Fruit fly (Drosophila melanogaster) whole organism, embryonic: ENCODE measurements around the gene CG11560.

Experiments
- B-H1 ChIP-seq: fragments of 200-800 bp; sonication (Bioruptor generic); IDR thresholded peaks from 3 replicates; pipeline ENCODE4 v1.3.6; 2022; ENCODE audit warnings: missing biosample characterization, missing genetic modification characterization
- C15 ChIP-seq: fragments of 200-800 bp; sonication (Bioruptor generic); IDR thresholded peaks from 3 replicates; pipeline ENCODE4 v1.3.6; 2022; ENCODE audit warnings: missing biosample characterization, missing genetic modification characterization
- CG12104 ChIP-seq: fragments of 200-800 bp; sonication (Bioruptor generic); optimal IDR thresholded peaks from 3 replicates; lab custom pipeline; 2016; ENCODE audit warnings: missing biosample characterization, missing genetic modification characterization
- CG12219 ChIP-seq: fragments of 200-800 bp; sonication (Bioruptor generic); optimal IDR thresholded peaks from 3 replicates; lab custom pipeline; 2018; ENCODE audit warnings: missing biosample characterization, mild to moderate bottlenecking, missing genetic modification characterization
- CG12299 ChIP-seq: fragments of 200-800 bp; sonication (Bioruptor generic); optimal IDR thresholded peaks from 2 replicates; lab custom pipeline; 2018; ENCODE audit warnings: missing biosample characterization, mild to moderate bottlenecking, missing genetic modification characterization
- CG13123 ChIP-seq: fragments of 200-800 bp; sonication (Bioruptor generic); optimal IDR thresholded peaks from 2 replicates; lab custom pipeline; 2016; ENCODE audit warnings: missing biosample characterization, missing genetic modification characterization
- CG14050 ChIP-seq: fragments of 200-800 bp; sonication (Bioruptor generic); IDR thresholded peaks from 3 replicates; pipeline ENCODE4 v1.3.6; 2022; ENCODE audit warnings: missing biosample characterization, missing genetic modification characterization
- CG15011 ChIP-seq: fragments of 200-800 bp; sonication (Bioruptor generic); optimal IDR thresholded peaks from 3 replicates; lab custom pipeline; 2018; ENCODE audit warnings: missing biosample characterization, mild to moderate bottlenecking, missing genetic modification characterization
- CG17829 ChIP-seq: fragments of 200-800 bp; optimal IDR thresholded peaks from 2 replicates; lab custom pipeline; 2019; ENCODE audit warnings: missing biosample characterization, mild to moderate bottlenecking, missing genetic modification characterization, moderate library complexity
- CG31388 ChIP-seq: fragments of 200-800 bp; sonication (Bioruptor generic); optimal IDR thresholded peaks from 2 replicates; lab custom pipeline; 2016; ENCODE audit warnings: missing biosample characterization, missing genetic modification characterization
- CG4707 ChIP-seq: fragments of 200-800 bp; sonication (Bioruptor generic); optimal IDR thresholded peaks from 2 replicates; lab custom pipeline; 2018; ENCODE audit warnings: missing biosample characterization, mild to moderate bottlenecking, missing genetic modification characterization, moderate library complexity
- CG4854 ChIP-seq: fragments of 200-800 bp; sonication (Bioruptor generic); optimal IDR thresholded peaks from 2 replicates; lab custom pipeline; 2016; ENCODE audit warnings: missing biosample characterization, missing genetic modification characterization, inconsistent platforms
- CG6683 ChIP-seq: fragments of 200-800 bp; sonication (Bioruptor generic); optimal IDR thresholded peaks from 2 replicates; lab custom pipeline; 2017; ENCODE audit warnings: missing biosample characterization, mild to moderate bottlenecking, missing genetic modification characterization, missing genetic modification reagents
- CG7556 ChIP-seq: fragments of 200-800 bp; sonication (Bioruptor generic); optimal IDR thresholded peaks from 2 replicates; lab custom pipeline; 2017; ENCODE audit warnings: missing biosample characterization, mild to moderate bottlenecking, missing genetic modification characterization
- CG7839 ChIP-seq: fragments of 200-800 bp; sonication (Bioruptor generic); optimal IDR thresholded peaks from 3 replicates; lab custom pipeline; 2018; ENCODE audit warnings: missing biosample characterization, mild to moderate bottlenecking, missing genetic modification characterization, moderate library complexity
- CG8924 ChIP-seq: fragments of 200-800 bp; optimal IDR thresholded peaks from 3 replicates; lab custom pipeline; 2019; ENCODE audit warnings: missing biosample characterization, mild to moderate bottlenecking, missing genetic modification characterization, moderate library complexity
- CG9727 ChIP-seq: fragments of 200-800 bp; sonication (Bioruptor generic); optimal IDR thresholded peaks from 3 replicates; lab custom pipeline; 2017; ENCODE audit warnings: missing biosample characterization, mild to moderate bottlenecking, missing genetic modification characterization
- Deaf1 ChIP-seq: fragments of 200-800 bp; optimal IDR thresholded peaks from 3 replicates; lab custom pipeline; 2019; ENCODE audit warnings: missing biosample characterization, mild to moderate bottlenecking, missing genetic modification characterization, moderate library complexity
- Doc3 ChIP-seq: fragments of 200-800 bp; sonication (Bioruptor generic); IDR thresholded peaks from 3 replicates; pipeline ENCODE4 v1.3.6; 2022; ENCODE audit warnings: missing biosample characterization, missing genetic modification characterization; ENCODE audit not compliant: partially characterized antibody
- Ets97D ChIP-seq: fragments of 200-800 bp; sonication (Bioruptor generic); optimal IDR thresholded peaks from 3 replicates; lab custom pipeline; 2016; ENCODE audit warnings: missing biosample characterization, missing genetic modification characterization
- HmgD ChIP-seq: fragments of 200-800 bp; sonication (Bioruptor generic); optimal IDR thresholded peaks from 3 replicates; lab custom pipeline; 2016; ENCODE audit warnings: missing biosample characterization, missing genetic modification characterization
- Hr51 ChIP-seq, 2 experiments: fragments of 200-800 bp; sonication (Bioruptor generic); optimal IDR thresholded peaks; 2 replicates in 1 of 2; 3 replicates in 1 of 2; lab custom pipeline; 2016 to 2018; ENCODE audit warnings: missing biosample characterization in 2 of 2, missing genetic modification characterization in 2 of 2, mild to moderate bottlenecking in 1 of 2, moderate library complexity in 1 of 2
- Kr ChIP-seq: fragments of 200-800 bp; sonication (Bioruptor generic); optimal IDR thresholded peaks from 2 replicates; lab custom pipeline; 2017; ENCODE audit warnings: missing biosample characterization, mild to moderate bottlenecking, missing genetic modification characterization
- NC2β ChIP-seq: fragments of 200-800 bp; sonication (Bioruptor generic); optimal IDR thresholded peaks from 2 replicates; lab custom pipeline; 2016; ENCODE audit warnings: missing biosample characterization, missing genetic modification characterization
- Nf-YA ChIP-seq: fragments of 200-800 bp; sonication (Bioruptor generic); IDR thresholded peaks from 2 replicates; pipeline ENCODE4 v1.3.6; 2022; ENCODE audit warnings: missing biosample characterization, missing genetic modification characterization
- Sox102F ChIP-seq: fragments of 200-800 bp; sonication (Bioruptor generic); optimal IDR thresholded peaks from 2 replicates; lab custom pipeline; 2018; ENCODE audit warnings: missing biosample characterization, mild to moderate bottlenecking, missing genetic modification characterization, moderate library complexity
- bsh ChIP-seq, 2 experiments: fragments of 200-800 bp; sonication (Bioruptor generic); optimal IDR thresholded peaks; 2 replicates each; lab custom pipeline; 2017 to 2018; ENCODE audit warnings: mild to moderate bottlenecking in 2 of 2, missing biosample characterization in 2 of 2, missing genetic modification characterization in 2 of 2, moderate library complexity in 1 of 2
- caup ChIP-seq: fragments of 200-800 bp; sonication (Bioruptor generic); optimal IDR thresholded peaks from 3 replicates; lab custom pipeline; 2017; ENCODE audit warnings: missing biosample characterization, mild to moderate bottlenecking, missing genetic modification characterization, moderate library complexity; ENCODE audit not compliant: severe bottlenecking
- cg ChIP-seq: fragments of 200-800 bp; sonication (Bioruptor generic); optimal IDR thresholded peaks from 3 replicates; lab custom pipeline; 2019; ENCODE audit warnings: missing biosample characterization, mild to moderate bottlenecking, missing genetic modification characterization, moderate library complexity
- cwo ChIP-seq: fragments of 200-800 bp; sonication (Bioruptor generic); optimal IDR thresholded peaks from 3 replicates; lab custom pipeline; 2017; ENCODE audit warnings: missing biosample characterization, missing genetic modification characterization, mild to moderate bottlenecking, moderate library complexity, missing genetic modification reagents
- en ChIP-seq: fragments of 200-800 bp; sonication (Bioruptor generic); optimal IDR thresholded peaks from 2 replicates; lab custom pipeline; 2016; ENCODE audit warnings: missing biosample characterization, missing genetic modification characterization
- gem ChIP-seq: fragments of 200-800 bp; sonication (Bioruptor generic); optimal IDR thresholded peaks from 2 replicates; lab custom pipeline; 2019; ENCODE audit warnings: missing biosample characterization, mild to moderate bottlenecking, missing genetic modification characterization, moderate library complexity
- gfzf ChIP-seq: fragments of 200-800 bp; sonication (Bioruptor generic); optimal IDR thresholded peaks from 2 replicates; lab custom pipeline; 2016; ENCODE audit warnings: missing biosample characterization, mild to moderate bottlenecking, missing genetic modification characterization, moderate library complexity
- ken ChIP-seq: fragments of 200-800 bp; sonication (Bioruptor generic); IDR thresholded peaks from 3 replicates; pipeline ENCODE4 v1.3.6; 2022; ENCODE audit warnings: missing biosample characterization, missing genetic modification characterization
- klu ChIP-seq: fragments of 200-800 bp; sonication (Bioruptor generic); IDR thresholded peaks from 2 replicates; pipeline ENCODE4 v1.3.6; 2022; ENCODE audit warnings: missing biosample characterization, missing genetic modification characterization
- lola ChIP-seq, 3 experiments: fragments of >200 bp in 2 of 3; fragments of 200-800 bp in 1 of 3; sonication (Bioruptor generic) in 1 of 3; optimal IDR thresholded peaks; 2 replicates each; lab custom pipeline; 2017 to 2019; ENCODE audit warnings: missing biosample characterization in 3 of 3, missing genetic modification characterization in 3 of 3, mild to moderate bottlenecking in 1 of 3, moderate library complexity in 1 of 3
- nerfin-1 ChIP-seq: fragments of 200-800 bp; sonication (Bioruptor generic); optimal IDR thresholded peaks from 3 replicates; lab custom pipeline; 2019; ENCODE audit warnings: missing biosample characterization, mild to moderate bottlenecking, missing genetic modification characterization, moderate library complexity
- prd ChIP-seq, 3 experiments: fragments of >200 bp in 2 of 3; fragments of 200-800 bp in 1 of 3; sonication (Bioruptor generic) in 1 of 3; optimal IDR thresholded peaks in 2 of 3; IDR thresholded peaks in 1 of 3; 2 replicates in 2 of 3; 3 replicates in 1 of 3; pipeline versions ENCODE4 v1.3.6 to Lab custom; 2017 to 2022; ENCODE audit warnings: missing biosample characterization in 1 of 3, missing genetic modification characterization in 1 of 3
- ranshi ChIP-seq: fragments of 200-800 bp; sonication (Bioruptor generic); IDR thresholded peaks from 2 replicates; pipeline ENCODE4 v1.3.6; 2022; ENCODE audit warnings: missing biosample characterization, missing genetic modification characterization
- ro ChIP-seq: fragments of 200-800 bp; sonication (Bioruptor generic); IDR thresholded peaks from 2 replicates; pipeline ENCODE4 v1.3.6; 2022; ENCODE audit warnings: missing biosample characterization, missing genetic modification characterization
- row ChIP-seq: fragments of 200-800 bp; sonication (Bioruptor generic); IDR thresholded peaks from 3 replicates; pipeline ENCODE4 v1.3.6; 2022; ENCODE audit warnings: missing biosample characterization, missing genetic modification characterization
- sd ChIP-seq: fragments of 200-800 bp; sonication (Bioruptor generic); optimal IDR thresholded peaks from 3 replicates; lab custom pipeline; 2018; ENCODE audit warnings: missing biosample characterization, mild to moderate bottlenecking, missing genetic modification characterization, moderate library complexity
- seq ChIP-seq: fragments of 200-800 bp; sonication (Bioruptor generic); IDR thresholded peaks from 2 replicates; pipeline ENCODE4 v1.3.6; 2022; ENCODE audit warnings: missing biosample characterization, missing genetic modification characterization
- sisA ChIP-seq: fragments of 200-800 bp; sonication (Bioruptor generic); IDR thresholded peaks from 2 replicates; pipeline ENCODE4 v1.3.6; 2022; ENCODE audit warnings: missing biosample characterization, missing genetic modification characterization
- sqz ChIP-seq: fragments of 200-800 bp; sonication (Bioruptor generic); optimal IDR thresholded peaks from 3 replicates; lab custom pipeline; 2018; ENCODE audit warnings: missing biosample characterization, mild to moderate bottlenecking, missing genetic modification characterization
- tap ChIP-seq: fragments of 200-800 bp; optimal IDR thresholded peaks from 3 replicates; lab custom pipeline; 2019; ENCODE audit warnings: missing biosample characterization, mild to moderate bottlenecking, missing genetic modification characterization, moderate library complexity
- tin ChIP-seq: fragments of 200-800 bp; sonication (Bioruptor generic); optimal IDR thresholded peaks from 3 replicates; lab custom pipeline; 2016; ENCODE audit warnings: missing biosample characterization, missing genetic modification characterization
- tna ChIP-seq: fragments of 200-800 bp; sonication (Bioruptor generic); IDR thresholded peaks from 2 replicates; pipeline ENCODE4 v1.3.6; 2022; ENCODE audit warnings: missing biosample characterization, missing genetic modification characterization; ENCODE audit not compliant: partially characterized antibody
- trem ChIP-seq: fragments of 200-800 bp; optimal IDR thresholded peaks from 3 replicates; lab custom pipeline; 2019; ENCODE audit warnings: missing biosample characterization, mild to moderate bottlenecking, missing genetic modification characterization, moderate library complexity

Gene CG11560

dm6 chr3L:12101924-12102383 lies 17.9 kb upstream of the CG11560 start (continued):
- TF ChIP-seq seq (no peak), sisA (GFP tag; lab: Robert Waterston, UW) (no peak), nerfin-1 (tag; lab: Kevin White, UChicago) (no peak), bsh (GFP tag; optimal IDR thresholded peaks at IDR 0.05; lab: Kevin White, UChicago) (peak; percentile 31 to 53), Sox102F (GFP tag; lab: Kevin White, UChicago) (peak; percentile 44), tin (GFP tag; lab: Kevin White, UChicago) (no peak), row (peak; percentile 21; the same call in 1 of the 3 replicates), sqz (GFP tag; lab: Kevin White, UChicago) (peak; percentile 37), Hr51 (GFP tag; optimal IDR thresholded peaks at IDR 0.05; lab: Kevin White, UChicago) (peak in 1 of 2 experiments; percentile 30), prd (optimal IDR thresholded peaks at IDR 0.05; lab: Kevin White, UChicago) (no peak), prd (GFP tag; IDR thresholded peaks at IDR 0.05; lab: Robert Waterston, UW) (peak; percentile 42; the same call in 1 of the 3 replicates), CG31388 (GFP tag; lab: Kevin White, UChicago) (no peak), sd (tag; lab: Kevin White, UChicago) (no peak), tna (GFP tag; lab: Robert Waterston, UW) (no peak), Doc3 (no peak), CG12299 (tag; lab: Kevin White, UChicago) (no peak), CG4854 (GFP tag; lab: Kevin White, UChicago) (no peak), NC2β (GFP tag; lab: Kevin White, UChicago) (no peak), ranshi (GFP tag; lab: Robert Waterston, UW) (no peak), lola (GFP tag; optimal IDR thresholded peaks at IDR 0.05; lab: Kevin White, UChicago) (peak in 1 of 3 experiments; percentile 70), C15 (GFP tag; lab: Robert Waterston, UW) (no peak), CG14050 (GFP tag; lab: Robert Waterston, UW) (no peak), CG12104 (GFP tag; lab: Kevin White, UChicago) (no peak), CG8924 (tag; lab: Kevin White, UChicago) (peak; percentile 50), CG12219 (GFP tag; lab: Kevin White, UChicago) (no peak), CG6683 (GFP tag; lab: Kevin White, UChicago) (no peak), CG7839 (peak; percentile 47), HmgD (no peak), gfzf (no peak), CG15011 (GFP tag; lab: Kevin White, UChicago) (no peak), trem (tag; lab: Kevin White, UChicago) (peak; percentile 56), B-H1 (GFP tag; lab: Robert Waterston, UW) (no peak), ken (GFP tag; lab: Robert Waterston, UW) (no peak), Ets97D (no peak), gem (tag; lab: Kevin White, UChicago) (peak; percentile 68), ro (no peak), klu (GFP tag; lab: Robert Waterston, UW) (no peak), CG4707 (GFP tag; lab: Kevin White, UChicago) (no peak), Deaf1 (tag; lab: Kevin White, UChicago) (no peak), Kr (GFP tag; lab: Kevin White, UChicago) (peak; percentile 1), cwo (no peak), CG7556 (GFP tag; lab: Kevin White, UChicago) (peak; percentile 32), CG13123 (GFP tag; lab: Kevin White, UChicago) (no peak), en (GFP tag; lab: Kevin White, UChicago) (no peak), cg (GFP tag; lab: Kevin White, UChicago) (no peak), Nf-YA (GFP tag; lab: Robert Waterston, UW) (no peak), tap (tag; lab: Kevin White, UChicago) (no peak), CG9727 (GFP tag; lab: Kevin White, UChicago) (peak; percentile 61), CG17829 (tag; lab: Kevin White, UChicago) (peak; percentile 50), caup (no peak)
